Worm (Caenorhabditis elegans) whole organism, midembryonic: ENCODE results near the gene Y55F3BR.11.
"Not testable (repeated sequence)": the region's sequence is repeated elsewhere in the genome, so short reads cannot be mapped to it uniquely, and the experiment has no call there.

ENCODE experiments used
- T22C8.4 ChIP-seq: fragments of 200-800 bp; sonication (Bioruptor generic); IDR thresholded peaks from 2 replicates; pipeline ENCODE4 v1.3.6; 2022; ENCODE audit warnings: missing genetic modification characterization, missing compliant biosample characterization
- klf-2 ChIP-seq: fragments of 200-800 bp; sonication (Bioruptor generic); conservative IDR thresholded peaks from 2 replicates; pipeline ENCODE4 v1.3.6; 2022; ENCODE audit warnings: missing genetic modification reagents, missing genetic modification characterization, missing compliant biosample characterization
- ref-1 ChIP-seq: fragments of 200-800 bp; sonication (Bioruptor generic); conservative IDR thresholded peaks from 2 replicates; pipeline ENCODE4 v1.3.6; 2022; ENCODE audit warnings: missing genetic modification reagents, missing genetic modification characterization, missing compliant biosample characterization

Gene Y55F3BR.11

ce11 chrIV:904963-905362, 49.9 kb downstream of the Y55F3BR.11 start, which contains the start of gene fbxc-12:
TSS of gene fbxc-12 (plus strand) at chrIV:905263.
- TF ChIP-seq klf-2 (GFP tag; lab: Robert Waterston, UW); ref-1 (GFP tag; lab: Robert Waterston, UW); T22C8.4: not testable (repeated sequence)
